Worm (Caenorhabditis elegans) whole organism, L4 larva: ENCODE results near the gene C04F5.2.

Experiments
- ceh-82 ChIP-seq: sonication (generic microtip); optimal IDR thresholded peaks from 2 replicates; lab custom pipeline; 2017; ENCODE audit warnings: missing biosample characterization, missing genetic modification characterization
- jun-1 ChIP-seq: fragments of 150-350 bp; optimal IDR thresholded peaks from 2 replicates; lab custom pipeline; 2014; ENCODE audit warnings: missing biosample characterization, missing genetic modification reagents, missing genetic modification characterization
- nhr-77 ChIP-seq: fragments of 150-350 bp; optimal IDR thresholded peaks from 2 replicates; lab custom pipeline; 2014; ENCODE audit warnings: missing biosample characterization, missing genetic modification characterization

DNA sequence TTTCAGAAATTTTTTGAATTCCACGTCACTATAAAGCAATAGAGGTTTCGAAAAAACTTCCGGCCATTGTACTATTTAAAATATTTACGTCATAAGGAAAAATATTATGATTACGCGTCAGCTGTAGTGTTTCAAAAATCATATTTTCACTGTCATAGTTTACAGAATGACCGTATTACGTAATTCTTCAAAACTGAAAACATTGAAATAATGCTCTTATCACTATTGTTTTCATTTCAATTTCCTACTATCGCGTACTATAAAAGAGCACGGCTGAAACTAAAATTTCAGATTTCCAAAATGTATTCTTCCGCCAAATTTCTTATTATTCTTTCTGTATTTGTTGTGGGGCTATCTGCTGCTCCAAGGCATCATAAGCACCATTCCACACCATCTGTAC lies 47.6 kb upstream of the C04F5.2 start, which contains the start of gene F14F9.2:
- no peak for TF ChIP-seq nhr-77 (tag; lab: Kevin White, UChicago)
- no peak for TF ChIP-seq jun-1 (tag; lab: Kevin White, UChicago)
- TF ChIP-seq ceh-82 (tag; lab: Kevin White, UChicago), result no peak
